Fruit fly (Drosophila melanogaster): ENCODE results near the gene CG12096.
"Not testable (repeated sequence)": the region's sequence is repeated elsewhere in the genome, so short reads cannot be mapped to it uniquely, and the experiment has no call there.

CG12096 gene

DNA sequence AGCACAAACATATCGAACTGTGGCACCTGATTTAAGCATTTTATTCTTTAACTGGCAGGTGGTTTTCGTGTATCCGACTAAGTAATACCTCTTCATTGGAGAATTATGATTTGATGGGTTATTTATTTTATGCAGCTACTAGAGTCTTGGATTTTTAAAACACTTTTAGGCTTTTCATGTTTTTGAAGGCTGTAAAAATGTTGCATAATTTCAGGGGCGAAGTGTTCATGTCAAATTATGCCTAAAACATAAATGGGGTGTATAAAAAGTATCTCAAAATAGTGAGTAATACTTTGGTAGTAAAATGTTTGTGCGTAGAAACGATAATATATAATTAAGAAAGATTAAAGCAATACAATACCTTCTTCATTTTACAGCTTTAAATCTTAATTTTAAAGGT, 24.6 kb upstream of the CG12096 start:
- no peak for TF ChIP-seq Sin3A (optimal IDR thresholded peaks at IDR 0.05)
- TF ChIP-seq h (optimal IDR thresholded peaks at IDR 0.05) = no peak
- TF ChIP-seq ttk (optimal IDR thresholded peaks at IDR 0.05) = no peak
- TF ChIP-seq Myc (optimal IDR thresholded peaks at IDR 0.05) = no peak
- TF ChIP-seq insv (optimal IDR thresholded peaks at IDR 0.05) = no peak
- no peak for TF ChIP-seq psq (optimal IDR thresholded peaks at IDR 0.05)

DNA sequence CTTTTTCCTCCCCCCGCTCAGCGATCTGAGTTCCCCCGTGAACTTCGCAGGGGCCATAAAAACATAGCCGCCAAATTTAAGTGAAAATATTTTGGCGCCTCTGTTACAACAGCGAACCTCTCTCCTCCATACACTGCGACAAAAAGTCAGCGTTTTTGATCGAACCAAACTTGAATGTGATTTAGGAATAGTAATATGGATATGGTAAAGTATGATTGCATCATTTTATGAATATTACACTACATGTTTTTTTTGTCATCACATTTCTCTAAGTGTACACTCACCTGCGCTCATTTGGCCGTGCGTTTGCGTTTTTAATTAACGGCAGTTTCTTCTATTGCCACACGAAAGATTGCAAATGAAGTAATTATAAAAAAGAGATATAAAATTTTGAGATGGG, 23.7 kb upstream of the CG12096 start:
- no peak for TF ChIP-seq insv (optimal IDR thresholded peaks at IDR 0.05)
- no peak for TF ChIP-seq psq (optimal IDR thresholded peaks at IDR 0.05)
- no peak for TF ChIP-seq Sin3A (optimal IDR thresholded peaks at IDR 0.05)
- no peak for TF ChIP-seq Myc (optimal IDR thresholded peaks at IDR 0.05)
- no peak for TF ChIP-seq ttk (optimal IDR thresholded peaks at IDR 0.05)
- no peak for TF ChIP-seq h (optimal IDR thresholded peaks at IDR 0.05)

DNA sequence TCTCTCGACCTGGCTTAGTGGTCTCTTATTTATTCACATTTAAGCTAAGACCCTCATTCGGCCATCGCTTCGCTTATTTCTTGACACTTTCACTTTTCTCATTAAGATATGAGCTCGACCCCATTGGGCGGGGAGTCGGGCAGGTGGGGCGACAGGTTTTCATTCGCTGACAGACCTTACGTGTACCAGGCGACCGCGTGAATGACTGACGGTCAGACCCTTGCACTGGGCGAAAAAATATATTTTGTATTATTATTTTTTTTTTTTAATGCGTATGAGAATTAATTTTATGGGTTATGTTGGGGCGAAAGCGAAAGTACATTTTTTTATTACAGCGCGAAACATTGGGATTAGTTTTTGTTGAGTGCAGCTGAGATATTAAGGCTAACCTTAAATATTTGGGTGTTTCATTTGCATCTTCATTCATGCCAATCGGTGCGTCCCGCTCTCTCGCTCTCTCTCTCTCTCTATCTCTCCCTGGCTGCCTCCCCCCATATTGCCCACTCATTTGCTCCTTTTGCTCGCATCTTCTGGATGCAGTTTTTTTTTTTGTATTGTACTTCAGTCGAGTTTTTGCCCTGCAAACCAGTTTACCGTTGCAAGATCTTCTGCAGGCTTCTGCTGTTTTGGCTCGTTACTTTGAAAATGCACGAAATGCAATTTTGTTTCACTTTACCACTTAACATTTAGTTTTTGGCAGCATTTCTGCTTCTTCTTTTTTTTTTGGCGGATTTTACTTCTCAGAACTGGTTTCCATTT, 22.3 kb upstream of the CG12096 start:
- TF ChIP-seq h (optimal IDR thresholded peaks at IDR 0.05) (no peak), ttk (optimal IDR thresholded peaks at IDR 0.05) (no peak), Myc (optimal IDR thresholded peaks at IDR 0.05) (no peak), psq (optimal IDR thresholded peaks at IDR 0.05) (no peak), Sin3A (optimal IDR thresholded peaks at IDR 0.05) (no peak), insv (optimal IDR thresholded peaks at IDR 0.05) (no peak)

DNA sequence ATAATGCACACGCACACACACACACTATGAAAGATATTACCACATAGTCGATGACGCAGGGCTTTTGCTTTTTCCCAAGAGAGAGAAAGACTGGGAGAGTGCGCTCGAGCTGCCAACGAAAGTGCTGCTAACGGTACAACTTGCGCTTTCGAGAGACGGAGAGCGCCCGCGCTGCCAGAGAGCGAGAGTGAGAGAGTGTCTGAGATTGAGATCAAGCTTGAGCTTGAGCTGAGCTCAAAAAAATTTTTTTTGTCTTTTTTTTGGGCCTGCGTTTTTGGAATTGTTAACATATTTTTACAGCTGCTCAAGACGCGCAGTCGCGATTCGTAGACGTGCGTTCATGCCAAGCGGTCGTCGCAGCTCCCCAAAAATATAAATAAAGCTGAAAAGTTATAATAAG, 20.5 kb upstream of the CG12096 start, which contains the start of gene CG32645:
CG32645 (plus strand) TSS at position 313 of the 400 bp plus-strand sequence.
- TF ChIP-seq insv (optimal IDR thresholded peaks at IDR 0.05) (no peak), Sin3A (optimal IDR thresholded peaks at IDR 0.05) (no peak), h (optimal IDR thresholded peaks at IDR 0.05) (no peak), ttk (optimal IDR thresholded peaks at IDR 0.05) (no peak), Myc (optimal IDR thresholded peaks at IDR 0.05) (no peak), psq (optimal IDR thresholded peaks at IDR 0.05) (no peak)

- TF ChIP-seq psq (optimal IDR thresholded peaks at IDR 0.05) (no peak), h (optimal IDR thresholded peaks at IDR 0.05) (no peak), Myc (optimal IDR thresholded peaks at IDR 0.05) (no peak), Sin3A (optimal IDR thresholded peaks at IDR 0.05) (no peak), ttk (optimal IDR thresholded peaks at IDR 0.05) (no peak), insv (optimal IDR thresholded peaks at IDR 0.05) (no peak)
These were observed 16.3 kb upstream of the CG12096 start for dm6 chrX:13143100-13143499.

DNA sequence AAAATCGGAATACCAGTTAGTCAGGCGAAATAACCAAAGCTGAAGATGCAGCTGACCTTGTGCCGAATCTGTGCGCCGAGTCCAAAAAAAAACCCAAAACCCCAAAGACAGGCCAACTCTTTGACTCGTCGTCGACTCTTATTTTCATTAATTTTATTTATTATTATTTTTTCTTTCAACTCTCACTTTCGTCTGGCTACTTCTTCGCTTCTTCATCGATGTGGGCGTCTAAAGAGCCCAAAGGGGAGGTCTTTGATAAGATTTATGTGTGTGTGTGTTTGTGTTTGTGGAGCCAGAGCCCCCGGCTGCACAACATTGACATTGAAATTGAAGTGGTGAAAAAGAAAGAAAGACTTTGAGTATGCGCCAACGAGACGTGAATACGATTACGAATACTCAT, 13.5 kb upstream of the CG12096 start:
- TF ChIP-seq Myc (optimal IDR thresholded peaks at IDR 0.05) (no peak), insv (optimal IDR thresholded peaks at IDR 0.05) (no peak), Sin3A (optimal IDR thresholded peaks at IDR 0.05) (no peak), ttk (optimal IDR thresholded peaks at IDR 0.05) (no peak), h (optimal IDR thresholded peaks at IDR 0.05) (no peak), psq (optimal IDR thresholded peaks at IDR 0.05) (no peak)

DNA sequence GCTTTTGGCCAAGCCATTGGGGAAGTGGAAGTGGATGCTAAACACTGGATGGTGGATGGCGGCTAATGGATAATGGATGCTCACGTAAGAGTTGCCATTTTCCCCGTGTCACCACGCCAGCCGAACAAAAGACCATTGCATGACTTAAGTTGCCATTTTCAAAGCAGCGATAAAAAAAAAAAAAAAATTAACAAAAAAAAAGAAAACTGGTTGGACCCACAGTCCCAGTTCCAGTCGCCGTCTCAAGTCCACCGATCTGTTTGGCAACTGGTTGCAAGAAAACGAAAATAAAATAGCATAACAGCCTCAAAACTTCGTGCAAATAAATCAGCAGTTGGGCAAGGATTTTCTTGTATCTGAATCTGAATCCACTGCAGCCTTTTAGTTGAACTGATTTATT, 10.3 kb upstream of the CG12096 start:
- TF ChIP-seq Sin3A (optimal IDR thresholded peaks at IDR 0.05) = no peak
- no peak for TF ChIP-seq h (optimal IDR thresholded peaks at IDR 0.05)
- no peak for TF ChIP-seq Myc (optimal IDR thresholded peaks at IDR 0.05)
- no peak for TF ChIP-seq insv (optimal IDR thresholded peaks at IDR 0.05)
- TF ChIP-seq psq (optimal IDR thresholded peaks at IDR 0.05) = no peak
- TF ChIP-seq ttk (optimal IDR thresholded peaks at IDR 0.05) = no peak

DNA sequence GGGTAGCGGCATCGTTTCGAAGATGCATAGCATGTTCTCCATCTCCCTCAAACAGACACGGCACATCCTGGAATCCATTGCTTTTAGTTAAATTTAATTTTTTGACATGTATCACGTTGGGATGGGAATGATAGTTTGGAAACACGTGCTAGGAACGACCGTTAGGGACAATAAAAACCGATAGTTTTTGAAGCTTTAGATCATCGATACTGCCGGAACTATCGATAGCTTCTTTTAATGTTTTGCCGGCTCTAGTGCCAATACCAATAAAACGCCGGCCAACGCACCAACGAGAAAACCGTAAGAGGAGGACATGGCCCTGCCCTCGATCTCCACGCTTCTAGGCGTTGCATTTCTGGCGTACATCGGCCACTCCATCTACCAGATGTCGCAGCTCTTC, 4.6 kb upstream of the CG12096 start, which contains the start of the genes CG4318 and CG4332:
CG4318 (minus strand) TSS at position 142 of the 400 bp plus-strand sequence.
CG4332 (plus strand) TSS at position 256 of the 400 bp plus-strand sequence.
- TF ChIP-seq Sin3A (optimal IDR thresholded peaks at IDR 0.05) (no peak), h (optimal IDR thresholded peaks at IDR 0.05) (no peak), ttk (optimal IDR thresholded peaks at IDR 0.05) (no peak), psq (optimal IDR thresholded peaks at IDR 0.05) (no peak), insv (optimal IDR thresholded peaks at IDR 0.05) (no peak), Myc (optimal IDR thresholded peaks at IDR 0.05) (no peak)

- TF ChIP-seq Sin3A (optimal IDR thresholded peaks at IDR 0.05) (no peak), h (optimal IDR thresholded peaks at IDR 0.05) (no peak), insv (optimal IDR thresholded peaks at IDR 0.05) (no peak), Myc (optimal IDR thresholded peaks at IDR 0.05) (no peak), ttk (optimal IDR thresholded peaks at IDR 0.05) (no peak)
These were observed 13.5 kb downstream of the CG12096 start for dm6 chrX:13172865-13173264.

DNA sequence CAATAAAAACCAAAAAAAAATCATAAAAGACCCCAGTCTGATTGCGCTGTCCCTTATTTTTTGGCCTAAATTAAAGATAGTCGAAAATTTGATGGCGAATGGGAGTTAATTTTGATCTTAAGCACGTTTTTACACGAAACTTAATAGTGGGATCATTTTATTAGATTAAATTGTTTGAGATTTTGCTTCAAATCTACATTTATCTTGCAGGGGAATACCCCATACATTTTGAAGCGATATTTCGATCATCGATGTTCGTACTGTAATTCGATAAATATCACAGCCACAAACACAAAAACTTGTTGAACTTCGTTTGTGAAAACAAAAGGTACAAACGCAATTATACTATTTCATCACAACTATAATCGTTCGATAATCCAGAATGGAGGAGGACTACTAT, 18.3 kb downstream of the CG12096 start, which contains the start of gene CG32640:
CG32640 (plus strand) TSS at position 286 of the 400 bp plus-strand sequence.
- not testable (repeated sequence) for TF ChIP-seq h, insv, ttk (optimal IDR thresholded peaks at IDR 0.05)

- TF ChIP-seq Sin3A, ttk, Myc (optimal IDR thresholded peaks at IDR 0.05): not testable (repeated sequence)
These were observed 24.8 kb downstream of the CG12096 start, which contains the start of gene CG32641 for dm6 chrX:13184178-13184577. CG32641 (plus strand) TSS chrX:13184478.

DNA sequence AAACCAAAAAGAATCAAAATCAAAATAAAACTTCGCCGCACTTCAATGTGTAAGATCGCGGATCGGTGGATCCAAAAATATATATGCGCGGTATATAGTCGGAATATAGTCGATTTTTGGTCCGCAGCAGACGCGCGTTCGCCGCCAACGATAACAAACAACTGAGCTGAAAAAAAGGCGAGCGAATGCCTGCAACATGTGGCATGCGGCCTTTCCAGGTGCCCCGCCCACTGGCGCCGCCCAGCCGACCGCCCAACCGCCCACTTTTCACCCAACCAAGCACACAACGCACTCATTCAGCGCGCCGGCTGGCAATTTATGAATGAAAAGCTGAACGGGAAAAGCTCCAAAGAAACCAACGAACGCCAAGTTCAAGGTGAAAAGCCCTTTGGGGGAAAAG, 29.6 kb downstream of the CG12096 start, which contains the start of gene Lgr4:
Lgr4 (minus strand) TSS at position 133 of the 400 bp plus-strand sequence.
- TF ChIP-seq Sin3A (optimal IDR thresholded peaks at IDR 0.05) = no peak
- no peak for TF ChIP-seq psq (optimal IDR thresholded peaks at IDR 0.05)
- TF ChIP-seq ttk (optimal IDR thresholded peaks at IDR 0.05) = no peak
- no peak for TF ChIP-seq Myc (optimal IDR thresholded peaks at IDR 0.05)
- TF ChIP-seq h (optimal IDR thresholded peaks at IDR 0.05) = no peak
- TF ChIP-seq insv (optimal IDR thresholded peaks at IDR 0.05) = no peak
